Fruit fly (Drosophila melanogaster) whole organism, embryonic: ENCODE data around the gene CG14881.

ENCODE experiments used
- Atf6 ChIP-seq: fragments of 200-800 bp; sonication (Bioruptor generic); IDR thresholded peaks from 2 replicates; pipeline ENCODE4 v1.3.6; 2022; ENCODE audit warnings: missing biosample characterization, missing genetic modification characterization
- CG10366 ChIP-seq: fragments of 200-800 bp; sonication (Bioruptor generic); IDR thresholded peaks from 2 replicates; pipeline ENCODE4 v1.3.6; 2022; ENCODE audit warnings: missing biosample characterization, missing genetic modification characterization
- CG14710 ChIP-seq: fragments of 200-800 bp; sonication (Bioruptor generic); optimal IDR thresholded peaks from 3 replicates; lab custom pipeline; 2019; ENCODE audit warnings: missing biosample characterization, mild to moderate bottlenecking, missing genetic modification characterization, moderate library complexity
- CG4404 ChIP-seq: fragments of 200-800 bp; sonication (Bioruptor generic); IDR thresholded peaks from 2 replicates; pipeline ENCODE4 v1.3.6; 2022; ENCODE audit warnings: missing biosample characterization, missing genetic modification characterization
- CG5245 ChIP-seq: fragments of 200-800 bp; sonication (Bioruptor generic); optimal IDR thresholded peaks from 3 replicates; lab custom pipeline; 2016; ENCODE audit warnings: missing biosample characterization, missing genetic modification characterization
- CG7372 ChIP-seq: fragments of 200-800 bp; sonication (Bioruptor generic); IDR thresholded peaks from 2 replicates; pipeline ENCODE4 v1.3.6; 2022; ENCODE audit warnings: missing biosample characterization, missing genetic modification characterization
- Hr78 ChIP-seq, 2 experiments: fragments of 200-800 bp in 1 of 2; fragments of >200 bp in 1 of 2; sonication (Bioruptor generic) in 1 of 2; optimal IDR thresholded peaks; 2 replicates each; lab custom pipeline; 2017 to 2019; ENCODE audit warnings: missing biosample characterization in 2 of 2, missing genetic modification characterization in 2 of 2, mild to moderate bottlenecking in 1 of 2, moderate library complexity in 1 of 2
- Lhr ChIP-seq: fragments of 200-800 bp; sonication (Bioruptor generic); optimal IDR thresholded peaks from 3 replicates; lab custom pipeline; 2017; ENCODE audit warnings: mild to moderate bottlenecking, missing biosample characterization, missing genetic modification reagents, missing genetic modification characterization
- Lim3 ChIP-seq: fragments of 200-800 bp; sonication (Bioruptor generic); IDR thresholded peaks from 2 replicates; pipeline ENCODE4 v1.3.6; 2022; ENCODE audit warnings: missing biosample characterization, missing genetic modification characterization
- NfI ChIP-seq: fragments of 200-800 bp; sonication (Bioruptor generic); optimal IDR thresholded peaks from 3 replicates; lab custom pipeline; 2018; ENCODE audit warnings: missing biosample characterization, mild to moderate bottlenecking, missing genetic modification characterization, moderate library complexity
- gsb ChIP-seq: fragments of 200-800 bp; sonication (Bioruptor generic); IDR thresholded peaks from 2 replicates; pipeline ENCODE4 v1.3.6; 2022; ENCODE audit warnings: missing biosample characterization, missing genetic modification characterization
- sob ChIP-seq: fragments of 200-800 bp; sonication (Bioruptor generic); IDR thresholded peaks from 2 replicates; pipeline ENCODE4 v1.3.6; 2022; ENCODE audit warnings: missing biosample characterization, missing genetic modification characterization
- sr ChIP-seq: fragments of 200-800 bp; sonication (Bioruptor generic); IDR thresholded peaks from 3 replicates; pipeline ENCODE4 v1.3.6; 2022; ENCODE audit warnings: missing biosample characterization, missing genetic modification characterization
- tap ChIP-seq: fragments of 200-800 bp; optimal IDR thresholded peaks from 3 replicates; lab custom pipeline; 2019; ENCODE audit warnings: missing biosample characterization, mild to moderate bottlenecking, missing genetic modification characterization, moderate library complexity

- TF ChIP-seq Lim3 (GFP tag; lab: Robert Waterston, UW) (no peak), CG14710 (tag; lab: Kevin White, UChicago) (no peak), Lhr (no peak), tap (tag; lab: Kevin White, UChicago) (no peak), sob (GFP tag; lab: Robert Waterston, UW) (no peak), CG10366 (GFP tag; lab: Robert Waterston, UW) (no peak), CG7372 (GFP tag; lab: Robert Waterston, UW) (no peak), Atf6 (GFP tag; lab: Robert Waterston, UW) (no peak), CG5245 (GFP tag; lab: Kevin White, UChicago) (no peak), gsb (GFP tag; lab: Robert Waterston, UW) (no peak), sr (no peak), Hr78 (GFP tag; optimal IDR thresholded peaks at IDR 0.05; lab: Kevin White, UChicago) (no peak), CG4404 (GFP tag; lab: Robert Waterston, UW) (no peak), NfI (GFP tag; lab: Kevin White, UChicago) (no peak)
Observed at dm6 chr3R:16394531-16394930, 40.2 kb upstream of the CG14881 start.
